Fruit fly (Drosophila melanogaster) whole organism, prepupa: ENCODE results near the gene CG14664.

Experiments used
- Blimp-1 ChIP-seq: fragments of 200-800 bp; sonication (Bioruptor generic); optimal IDR thresholded peaks from 3 replicates; lab custom pipeline; 2017; ENCODE audit warnings: missing biosample characterization, missing genetic modification characterization, mild to moderate bottlenecking, moderate library complexity, missing genetic modification reagents
- CG11902 ChIP-seq: fragments of 200-800 bp; sonication (Bioruptor generic); optimal IDR thresholded peaks from 3 replicates; lab custom pipeline; 2016; ENCODE audit warnings: missing biosample characterization, missing genetic modification characterization
- Lpt ChIP-seq: fragments of 200-800 bp; sonication (Bioruptor generic); optimal IDR thresholded peaks from 3 replicates; lab custom pipeline; 2016; ENCODE audit warnings: missing biosample characterization, missing genetic modification characterization
- achi ChIP-seq: fragments of 200-800 bp; sonication (Bioruptor generic); optimal IDR thresholded peaks from 3 replicates; lab custom pipeline; 2016; ENCODE audit warnings: missing biosample characterization, missing genetic modification characterization
- salr ChIP-seq, 2 experiments: fragments of 200-800 bp; sonication (Bioruptor generic); optimal IDR thresholded peaks; 3 replicates each; lab custom pipeline; 2016 to 2018; ENCODE audit warnings: missing biosample characterization in 2 of 2, missing genetic modification characterization in 2 of 2, mild to moderate bottlenecking in 1 of 2

DNA sequence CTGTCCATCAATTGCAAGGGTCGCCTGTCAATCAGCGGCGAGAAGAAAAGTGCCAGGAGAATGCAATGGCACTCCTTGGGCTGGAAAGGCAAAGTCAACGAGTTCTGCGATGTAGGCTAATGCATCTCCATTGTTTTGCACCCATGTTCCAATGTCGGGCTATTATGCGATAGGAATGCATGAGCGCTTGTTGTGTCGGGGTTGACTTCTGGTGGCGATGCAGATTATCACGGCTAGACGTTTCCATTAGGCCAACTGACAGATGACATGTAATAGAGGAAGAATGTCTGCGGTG is 11.2 kb upstream of the CG14664 start:
- no peak for TF ChIP-seq Blimp-1 (GFP tag; lab: Kevin White, UChicago)
- no peak for TF ChIP-seq salr (GFP tag; optimal IDR thresholded peaks at IDR 0.05; lab: Kevin White, UChicago)
- TF ChIP-seq CG11902 (GFP tag; lab: Kevin White, UChicago): no peak
- no peak for TF ChIP-seq achi
- TF ChIP-seq Lpt: no peak
